Worm (Caenorhabditis elegans) whole organism, mixed stage, embryonic: Measurements from ENCODE around the gene Y42A5A.5.

ENCODE experiments used
- M03D4.4 ChIP-seq: sonication (generic microtip); optimal IDR thresholded peaks from 2 replicates; lab custom pipeline; 2017; ENCODE audit warnings: mild to moderate bottlenecking, missing genetic modification characterization, missing compliant biosample characterization
- bed-3 ChIP-seq: fragments of 200-800 bp; sonication (Bioruptor generic); optimal IDR thresholded peaks from 3 replicates; lab custom pipeline; 2018; ENCODE audit warnings: mild to moderate bottlenecking, missing genetic modification characterization, moderate library complexity, missing compliant biosample characterization
- blmp-1 ChIP-seq: fragments of 150-350 bp; optimal IDR thresholded peaks from 2 replicates; lab custom pipeline; 2014; ENCODE audit warnings: missing biosample characterization, missing genetic modification characterization
- ceh-39 ChIP-seq: fragments of 150-350 bp; optimal IDR thresholded peaks from 2 replicates; lab custom pipeline; 2014; ENCODE audit warnings: missing biosample characterization, missing genetic modification characterization
- ceh-43 ChIP-seq: fragments of 200-800 bp; sonication (Bioruptor generic); optimal IDR thresholded peaks from 2 replicates; lab custom pipeline; 2018; ENCODE audit warnings: mild to moderate bottlenecking, missing genetic modification characterization, moderate library complexity, missing compliant biosample characterization
- ceh-83 ChIP-seq: fragments of 200-800 bp; sonication (Bioruptor generic); optimal IDR thresholded peaks from 2 replicates; lab custom pipeline; 2018; ENCODE audit warnings: mild to moderate bottlenecking, missing genetic modification characterization, missing compliant biosample characterization
- ces-1 ChIP-seq: fragments of 150-350 bp; optimal IDR thresholded peaks from 2 replicates; lab custom pipeline; 2014; ENCODE audit warnings: missing biosample characterization, missing genetic modification reagents, missing genetic modification characterization
- cnd-1 ChIP-seq: fragments of 200-800 bp; sonication (Bioruptor generic); optimal IDR thresholded peaks from 2 replicates; lab custom pipeline; 2018; ENCODE audit warnings: mild to moderate bottlenecking, missing genetic modification characterization, missing compliant biosample characterization
- drap-1 ChIP-seq: fragments of 200-800 bp; sonication (Bioruptor generic); optimal IDR thresholded peaks from 3 replicates; lab custom pipeline; 2018; ENCODE audit warnings: mild to moderate bottlenecking, missing genetic modification characterization, missing compliant biosample characterization
- elt-1 ChIP-seq: sonication (generic microtip); optimal IDR thresholded peaks from 2 replicates; lab custom pipeline; 2017; ENCODE audit warnings: missing genetic modification characterization, mild to moderate bottlenecking, missing compliant biosample characterization, antibody characterized with exemption, moderate library complexity, borderline replicate concordance; ENCODE audit not compliant: insufficient read depth
- elt-3 ChIP-seq: fragments of 150-350 bp; optimal IDR thresholded peaks from 2 replicates; lab custom pipeline; 2014; ENCODE audit warnings: missing biosample characterization, missing genetic modification characterization
- flh-1 ChIP-seq: fragments of 200-800 bp; sonication (Bioruptor generic); optimal IDR thresholded peaks from 2 replicates; lab custom pipeline; 2018; ENCODE audit warnings: mild to moderate bottlenecking, missing genetic modification characterization, moderate library complexity, missing compliant biosample characterization
- ham-2 ChIP-seq: fragments of 200-800 bp; sonication (Bioruptor generic); optimal IDR thresholded peaks from 2 replicates; lab custom pipeline; 2018; ENCODE audit warnings: mild to moderate bottlenecking, missing genetic modification characterization, missing compliant biosample characterization
- hlh-1 ChIP-seq: fragments of 150-350 bp; optimal IDR thresholded peaks from 2 replicates; lab custom pipeline; 2014; ENCODE audit warnings: missing biosample characterization, missing genetic modification reagents, missing genetic modification characterization
- lin-13 ChIP-seq: fragments of 150-350 bp; optimal IDR thresholded peaks from 2 replicates; lab custom pipeline; 2014; ENCODE audit warnings: missing biosample characterization, missing genetic modification characterization
- lin-32 ChIP-seq: fragments of 200-800 bp; sonication (Bioruptor generic); optimal IDR thresholded peaks from 2 replicates; lab custom pipeline; 2018; ENCODE audit warnings: mild to moderate bottlenecking, missing genetic modification characterization, missing compliant biosample characterization
- lsy-2 ChIP-seq: fragments of 150-350 bp; optimal IDR thresholded peaks from 2 replicates; lab custom pipeline; 2014; ENCODE audit warnings: missing biosample characterization, missing genetic modification characterization
- mab-5 ChIP-seq: fragments of 150-350 bp; optimal IDR thresholded peaks from 2 replicates; lab custom pipeline; 2014; ENCODE audit warnings: missing biosample characterization, missing genetic modification characterization
- mep-1 ChIP-seq: fragments of 150-350 bp; optimal IDR thresholded peaks from 2 replicates; lab custom pipeline; 2017; ENCODE audit warnings: missing biosample characterization, missing genetic modification reagents, missing genetic modification characterization, inconsistent platforms
- mls-2 ChIP-seq: sonication (generic microtip); optimal IDR thresholded peaks from 2 replicates; lab custom pipeline; 2016; ENCODE audit warnings: mild to moderate bottlenecking, missing genetic modification characterization, moderate library complexity, missing compliant biosample characterization
- nhr-12 ChIP-seq: fragments of 150-350 bp; optimal IDR thresholded peaks from 2 replicates; lab custom pipeline; 2014; ENCODE audit warnings: missing biosample characterization, missing genetic modification characterization
- nhr-2 ChIP-seq: fragments of 150-350 bp; optimal IDR thresholded peaks from 2 replicates; lab custom pipeline; 2014; ENCODE audit warnings: missing biosample characterization, missing genetic modification characterization
- nhr-237 ChIP-seq: fragments of 150-350 bp; optimal IDR thresholded peaks from 2 replicates; lab custom pipeline; 2014; ENCODE audit warnings: missing biosample characterization, missing genetic modification characterization
- nhr-28 ChIP-seq: fragments of 150-350 bp; optimal IDR thresholded peaks from 2 replicates; lab custom pipeline; 2014; ENCODE audit warnings: missing biosample characterization, missing genetic modification characterization
- nhr-76 ChIP-seq: sonication (generic microtip); optimal IDR thresholded peaks from 2 replicates; lab custom pipeline; 2017; ENCODE audit warnings: missing biosample characterization, missing genetic modification characterization
- pha-4 ChIP-seq: fragments of 150-350 bp; optimal IDR thresholded peaks from 2 replicates; lab custom pipeline; 2018; ENCODE audit warnings: missing biosample characterization, missing genetic modification reagents, missing genetic modification characterization
- sem-2 ChIP-seq: fragments of 200-800 bp; sonication (Bioruptor generic); optimal IDR thresholded peaks from 2 replicates; lab custom pipeline; 2018; ENCODE audit warnings: mild to moderate bottlenecking, missing genetic modification characterization, missing compliant biosample characterization
- snpc-4 ChIP-seq: fragments of 150-350 bp; optimal IDR thresholded peaks from 2 replicates; lab custom pipeline; 2014; ENCODE audit warnings: missing biosample characterization, missing genetic modification characterization
- sptf-1 ChIP-seq: sonication (generic microtip); optimal IDR thresholded peaks from 2 replicates; lab custom pipeline; 2017; ENCODE audit warnings: mild to moderate bottlenecking, missing genetic modification characterization, moderate library complexity, missing compliant biosample characterization
- tbx-8 ChIP-seq: fragments of 200-800 bp; sonication (Bioruptor generic); optimal IDR thresholded peaks from 2 replicates; lab custom pipeline; 2018; ENCODE audit warnings: mild to moderate bottlenecking, missing genetic modification characterization, moderate library complexity, missing compliant biosample characterization
- unc-120 ChIP-seq: sonication (generic microtip); optimal IDR thresholded peaks from 2 replicates; lab custom pipeline; 2017; ENCODE audit warnings: missing genetic modification characterization, missing compliant biosample characterization; ENCODE audit not compliant: poor library complexity, severe bottlenecking
- unc-39 ChIP-seq: fragments of 150-350 bp; optimal IDR thresholded peaks from 2 replicates; lab custom pipeline; 2014; ENCODE audit warnings: missing biosample characterization, missing genetic modification characterization
- unc-62 ChIP-seq: fragments of 150-350 bp; optimal IDR thresholded peaks from 2 replicates; lab custom pipeline; 2014; ENCODE audit warnings: missing biosample characterization, missing genetic modification reagents, missing genetic modification characterization
- zip-8 ChIP-seq: fragments of 150-350 bp; optimal IDR thresholded peaks from 2 replicates; lab custom pipeline; 2014; ENCODE audit warnings: missing biosample characterization, missing genetic modification characterization
- ztf-11 ChIP-seq: fragments of 150-350 bp; optimal IDR thresholded peaks from 2 replicates; lab custom pipeline; 2014; ENCODE audit warnings: missing biosample characterization, missing genetic modification characterization

Y42A5A.5 gene

DNA sequence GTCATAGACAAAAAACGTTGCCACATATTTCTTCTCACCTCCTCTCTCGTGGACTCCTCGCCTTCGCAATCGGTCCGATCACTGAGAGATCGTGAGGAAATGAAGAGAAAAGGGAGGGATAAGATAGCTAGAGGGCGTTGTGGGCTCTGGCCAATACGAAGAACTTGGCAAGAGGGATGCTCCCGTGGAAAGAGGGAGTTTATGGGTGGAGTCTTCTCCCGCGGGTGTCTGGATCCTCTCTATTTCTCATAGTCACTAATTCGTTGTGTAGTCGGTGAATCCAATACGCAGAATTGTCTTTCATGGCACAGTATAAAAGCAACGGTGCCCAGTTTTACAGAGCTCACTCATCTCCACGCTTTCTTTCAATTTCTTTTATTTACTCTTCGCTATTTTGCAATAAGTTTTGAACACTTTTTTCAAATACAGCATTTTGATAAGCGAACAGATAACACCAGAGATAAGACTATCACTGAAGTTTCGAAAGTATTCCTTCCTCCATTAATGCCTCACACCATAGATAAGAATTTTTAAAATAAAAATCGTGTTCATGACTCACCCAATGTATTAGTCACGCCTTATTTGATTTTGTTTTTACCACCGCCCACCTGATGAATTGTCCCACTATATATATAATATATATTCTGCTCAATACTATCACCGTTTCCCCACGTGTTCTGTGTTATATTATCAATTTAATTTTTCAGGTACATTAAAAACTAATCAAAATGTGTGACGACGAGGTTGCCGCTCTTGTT is 29.0 kb downstream of the Y42A5A.5 start, which contains the start of gene act-1:
TSS of gene act-1 (plus strand) at position 708 of the 758 bp plus-strand sequence.
- TF ChIP-seq drap-1 (no peak), ces-1 (GFP tag; lab: Kevin White, UChicago) (no peak), tbx-8 (GFP tag; lab: Kevin White, UChicago) (no peak), lin-13 (no peak), snpc-4 (tag; lab: Kevin White, UChicago) (no peak), ceh-43 (no peak), blmp-1 (tag; lab: Kevin White, UChicago) (no peak), sptf-1 (tag; lab: Kevin White, UChicago) (peak; percentile 21), ztf-11 (tag; lab: Kevin White, UChicago) (no peak), flh-1 (GFP tag; lab: Kevin White, UChicago) (no peak), mab-5 (tag; lab: Kevin White, UChicago) (no peak), M03D4.4 (tag; lab: Kevin White, UChicago) (peak; percentile 43), bed-3 (no peak), nhr-12 (no peak), ceh-39 (tag; lab: Kevin White, UChicago) (no peak), unc-62 (GFP tag; lab: Kevin White, UChicago) (peak; percentile 32), nhr-2 (tag; lab: Kevin White, UChicago) (no peak), ham-2 (GFP tag; lab: Kevin White, UChicago) (no peak), nhr-76 (tag; lab: Kevin White, UChicago) (no peak), nhr-28 (tag; lab: Kevin White, UChicago) (no peak), elt-3 (tag; lab: Kevin White, UChicago) (no peak), zip-8 (tag; lab: Kevin White, UChicago) (no peak), nhr-237 (tag; lab: Kevin White, UChicago) (no peak), pha-4 (no peak), cnd-1 (tag; lab: Kevin White, UChicago) (no peak), hlh-1 (tag; lab: Kevin White, UChicago) (peak; percentile 40), unc-120 (tag; lab: Kevin White, UChicago) (peak; percentile 95), lsy-2 (tag; lab: Kevin White, UChicago) (no peak), sem-2 (GFP tag; lab: Kevin White, UChicago) (no peak), mls-2 (no peak), mep-1 (tag; lab: Kevin White, UChicago) (no peak), elt-1 (tag; lab: Kevin White, UChicago) (no peak), lin-32 (GFP tag; lab: Kevin White, UChicago) (no peak), ceh-83 (GFP tag; lab: Kevin White, UChicago) (no peak)

DNA sequence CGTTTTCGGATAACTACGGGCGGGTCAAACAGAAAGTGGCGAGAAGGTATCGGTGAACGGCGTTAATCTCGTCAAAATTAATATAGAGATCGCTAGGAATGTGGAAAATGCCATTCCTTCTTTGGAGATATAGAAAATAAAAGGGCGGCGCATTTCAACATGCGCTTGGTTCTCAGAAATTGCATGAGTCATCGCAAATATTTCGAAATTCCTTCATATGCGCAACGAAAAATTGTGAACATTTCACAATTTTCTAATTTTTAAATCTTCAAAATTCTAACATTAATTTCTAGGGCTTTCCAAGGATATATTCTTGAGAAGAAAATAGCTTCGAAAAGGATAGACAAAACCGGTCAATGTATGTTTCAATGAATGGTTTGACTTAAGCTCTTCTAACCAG is 30.7 kb downstream of the Y42A5A.5 start:
- TF ChIP-seq nhr-28 (tag; lab: Kevin White, UChicago) (no peak), lin-32 (GFP tag; lab: Kevin White, UChicago) (no peak), cnd-1 (tag; lab: Kevin White, UChicago) (no peak), nhr-2 (tag; lab: Kevin White, UChicago) (no peak), elt-1 (tag; lab: Kevin White, UChicago) (no peak), pha-4 (no peak), ces-1 (GFP tag; lab: Kevin White, UChicago) (no peak), unc-39 (tag; lab: Kevin White, UChicago) (no peak), tbx-8 (GFP tag; lab: Kevin White, UChicago) (no peak), ztf-11 (tag; lab: Kevin White, UChicago) (no peak), zip-8 (tag; lab: Kevin White, UChicago) (no peak), hlh-1 (tag; lab: Kevin White, UChicago) (no peak), ceh-43 (no peak)
